Fruit fly (Drosophila melanogaster) whole organism, embryonic: ENCODE data around the gene CG3036.
A peak's percentile ranks its signal among the peaks of the same experiment; 100 is the strongest.

ENCODE experiments used
- Antp ChIP-seq: fragments of 200-800 bp; sonication (Bioruptor generic); optimal IDR thresholded peaks from 3 replicates; lab custom pipeline; 2016; ENCODE audit warnings: missing biosample characterization, missing genetic modification characterization
- Bteb2 ChIP-seq: fragments of 200-800 bp; sonication (Bioruptor generic); optimal IDR thresholded peaks from 2 replicates; lab custom pipeline; 2016; ENCODE audit warnings: missing biosample characterization, missing genetic modification characterization
- CG11504 ChIP-seq: fragments of 200-800 bp; sonication (Bioruptor generic); optimal IDR thresholded peaks from 3 replicates; lab custom pipeline; 2019; ENCODE audit warnings: missing biosample characterization, mild to moderate bottlenecking, missing genetic modification characterization, moderate library complexity
- CG15073 ChIP-seq: fragments of 200-800 bp; sonication (Bioruptor generic); optimal IDR thresholded peaks from 2 replicates; lab custom pipeline; 2016; ENCODE audit warnings: missing biosample characterization, missing genetic modification characterization
- CG16779 ChIP-seq: fragments of 200-800 bp; sonication (Bioruptor generic); IDR thresholded peaks from 2 replicates; pipeline ENCODE4 v1.3.6; 2022; ENCODE audit warnings: missing biosample characterization, missing genetic modification characterization
- CG17385 ChIP-seq: fragments of 200-800 bp; sonication (Bioruptor generic); optimal IDR thresholded peaks from 3 replicates; lab custom pipeline; 2018; ENCODE audit warnings: missing biosample characterization, mild to moderate bottlenecking, missing genetic modification characterization
- CG17912 ChIP-seq: fragments of 200-800 bp; sonication (Bioruptor generic); optimal IDR thresholded peaks from 2 replicates; lab custom pipeline; 2018; ENCODE audit warnings: missing biosample characterization, mild to moderate bottlenecking, missing genetic modification characterization
- CG1792 ChIP-seq: fragments of 200-800 bp; sonication (Bioruptor generic); optimal IDR thresholded peaks from 2 replicates; lab custom pipeline; 2016; ENCODE audit warnings: missing biosample characterization, missing genetic modification characterization
- CG31441 ChIP-seq: fragments of 200-800 bp; sonication (Bioruptor generic); IDR thresholded peaks from 2 replicates; pipeline ENCODE4 v1.3.6; 2022; ENCODE audit warnings: missing biosample characterization, missing genetic modification characterization
- CG32767 ChIP-seq: fragments of 200-800 bp; sonication (Bioruptor generic); IDR thresholded peaks from 2 replicates; pipeline ENCODE4 v1.3.6; 2022; ENCODE audit warnings: missing biosample characterization, missing genetic modification characterization
- CG3281 ChIP-seq: fragments of 200-800 bp; sonication (Bioruptor generic); optimal IDR thresholded peaks from 3 replicates; lab custom pipeline; 2017; ENCODE audit warnings: missing biosample characterization, mild to moderate bottlenecking, missing genetic modification characterization
- CG4282 ChIP-seq: fragments of 200-800 bp; sonication (Bioruptor generic); optimal IDR thresholded peaks from 2 replicates; lab custom pipeline; 2016; ENCODE audit warnings: missing biosample characterization, missing genetic modification characterization
- CG7786 ChIP-seq: fragments of 200-800 bp; sonication (Bioruptor generic); optimal IDR thresholded peaks from 2 replicates; lab custom pipeline; 2016; ENCODE audit warnings: missing biosample characterization, missing genetic modification characterization
- CG7987 ChIP-seq: fragments of 200-800 bp; sonication (Bioruptor generic); optimal IDR thresholded peaks from 2 replicates; lab custom pipeline; 2018; ENCODE audit warnings: missing biosample characterization, mild to moderate bottlenecking, missing genetic modification characterization, moderate library complexity
- Dp ChIP-seq: fragments of 200-800 bp; sonication (Bioruptor generic); optimal IDR thresholded peaks from 2 replicates; lab custom pipeline; 2018; ENCODE audit warnings: missing biosample characterization, mild to moderate bottlenecking, missing genetic modification characterization, moderate library complexity
- HHEX ChIP-seq: fragments of 200-800 bp; sonication (Bioruptor generic); optimal IDR thresholded peaks from 3 replicates; lab custom pipeline; 2017; ENCODE audit warnings: missing biosample characterization, mild to moderate bottlenecking, missing genetic modification characterization, missing genetic modification reagents
- Hey ChIP-seq: fragments of 200-800 bp; sonication (Bioruptor generic); optimal IDR thresholded peaks from 3 replicates; lab custom pipeline; 2018; ENCODE audit warnings: missing biosample characterization, mild to moderate bottlenecking, missing genetic modification characterization
- Hr3 ChIP-seq: fragments of 200-800 bp; sonication (Bioruptor generic); optimal IDR thresholded peaks from 3 replicates; lab custom pipeline; 2016; ENCODE audit warnings: missing biosample characterization, missing genetic modification characterization
- MBD-R2 ChIP-seq: fragments of 200-800 bp; sonication (Bioruptor generic); IDR thresholded peaks from 2 replicates; pipeline ENCODE4 v1.3.6; 2022; ENCODE audit warnings: missing biosample characterization, missing genetic modification characterization
- Max ChIP-seq: fragments of 200-800 bp; sonication (Bioruptor generic); optimal IDR thresholded peaks from 2 replicates; lab custom pipeline; 2016; ENCODE audit warnings: missing biosample characterization, mild to moderate bottlenecking, missing genetic modification characterization
- NFAT ChIP-seq: fragments of 200-800 bp; sonication (Bioruptor generic); IDR thresholded peaks from 2 replicates; pipeline ENCODE4 v1.3.6; 2022; ENCODE audit warnings: missing biosample characterization, missing genetic modification characterization
- Sin3A ChIP-seq: fragments of >200 bp; optimal IDR thresholded peaks from 2 replicates; lab custom pipeline; 2018
- Sox102F ChIP-seq: fragments of 200-800 bp; sonication (Bioruptor generic); optimal IDR thresholded peaks from 2 replicates; lab custom pipeline; 2018; ENCODE audit warnings: missing biosample characterization, mild to moderate bottlenecking, missing genetic modification characterization, moderate library complexity
- Sry-δ ChIP-seq: fragments of 200-800 bp; sonication (Bioruptor generic); optimal IDR thresholded peaks from 2 replicates; lab custom pipeline; 2016; ENCODE audit warnings: missing biosample characterization, missing genetic modification characterization
- Stat92E ChIP-seq, 3 experiments: fragments of >200 bp in 2 of 3; fragments of 200-800 bp in 1 of 3; sonication (Bioruptor generic) in 1 of 3; optimal IDR thresholded peaks; 2 replicates each; lab custom pipeline; 2017 to 2019; ENCODE audit warnings: missing biosample characterization in 3 of 3, missing genetic modification characterization in 3 of 3, mild to moderate bottlenecking in 1 of 3, moderate library complexity in 1 of 3
- Usf ChIP-seq: fragments of 200-800 bp; sonication (Bioruptor generic); optimal IDR thresholded peaks from 2 replicates; lab custom pipeline; 2017; ENCODE audit warnings: missing genotype, missing biosample characterization, missing genetic modification characterization
- Xrp1 ChIP-seq: fragments of 200-800 bp; sonication (Bioruptor generic); IDR thresholded peaks from 2 replicates; pipeline ENCODE4 v1.3.6; 2022; ENCODE audit warnings: missing biosample characterization, missing genetic modification characterization
- ase ChIP-seq: fragments of 200-800 bp; sonication (Bioruptor generic); IDR thresholded peaks from 3 replicates; pipeline ENCODE4 v1.3.6; 2022; ENCODE audit warnings: missing biosample characterization, missing genetic modification characterization
- bsh ChIP-seq, 2 experiments: fragments of 200-800 bp; sonication (Bioruptor generic); optimal IDR thresholded peaks; 2 replicates each; lab custom pipeline; 2017 to 2018; ENCODE audit warnings: mild to moderate bottlenecking in 2 of 2, missing biosample characterization in 2 of 2, missing genetic modification characterization in 2 of 2, moderate library complexity in 1 of 2
- cas ChIP-seq: fragments of 200-800 bp; sonication (Bioruptor generic); IDR thresholded peaks from 2 replicates; pipeline ENCODE4 v1.3.6; 2022; ENCODE audit warnings: missing biosample characterization, missing genetic modification characterization
- dmrt99B ChIP-seq: fragments of 200-800 bp; sonication (Bioruptor generic); optimal IDR thresholded peaks from 2 replicates; lab custom pipeline; 2018; ENCODE audit warnings: missing biosample characterization, mild to moderate bottlenecking, missing genetic modification characterization, moderate library complexity
- esg ChIP-seq: fragments of 200-800 bp; sonication (Bioruptor generic); conservative IDR thresholded peaks from 2 replicates; pipeline ENCODE4 v1.3.6; 2022; ENCODE audit warnings: missing biosample characterization, missing genetic modification characterization
- gfzf ChIP-seq: fragments of 200-800 bp; sonication (Bioruptor generic); optimal IDR thresholded peaks from 2 replicates; lab custom pipeline; 2016; ENCODE audit warnings: missing biosample characterization, mild to moderate bottlenecking, missing genetic modification characterization, moderate library complexity
- ind ChIP-seq: fragments of 200-800 bp; sonication (Bioruptor generic); optimal IDR thresholded peaks from 3 replicates; lab custom pipeline; 2016; ENCODE audit warnings: missing biosample characterization, missing genetic modification characterization
- jing ChIP-seq: fragments of 200-800 bp; sonication (Bioruptor generic); optimal IDR thresholded peaks from 2 replicates; lab custom pipeline; 2018; ENCODE audit warnings: missing biosample characterization, mild to moderate bottlenecking, missing genetic modification characterization
- klu ChIP-seq: fragments of 200-800 bp; sonication (Bioruptor generic); IDR thresholded peaks from 2 replicates; pipeline ENCODE4 v1.3.6; 2022; ENCODE audit warnings: missing biosample characterization, missing genetic modification characterization
- kni ChIP-seq: fragments of 200-800 bp; sonication (Bioruptor generic); optimal IDR thresholded peaks from 3 replicates; lab custom pipeline; 2017; ENCODE audit warnings: mild to moderate bottlenecking, missing biosample characterization, missing genetic modification reagents, missing genetic modification characterization
- lola ChIP-seq, 3 experiments: fragments of >200 bp in 2 of 3; fragments of 200-800 bp in 1 of 3; sonication (Bioruptor generic) in 1 of 3; optimal IDR thresholded peaks; 2 replicates each; lab custom pipeline; 2017 to 2019; ENCODE audit warnings: missing biosample characterization in 3 of 3, missing genetic modification characterization in 3 of 3, mild to moderate bottlenecking in 1 of 3, moderate library complexity in 1 of 3
- nom ChIP-seq: fragments of 200-800 bp; sonication (Bioruptor generic); optimal IDR thresholded peaks from 2 replicates; lab custom pipeline; 2017; ENCODE audit warnings: missing biosample characterization, missing genetic modification characterization, mild to moderate bottlenecking, moderate library complexity, missing genetic modification reagents
- org-1 ChIP-seq: fragments of 200-800 bp; sonication (Bioruptor generic); optimal IDR thresholded peaks from 2 replicates; lab custom pipeline; 2017; ENCODE audit warnings: missing biosample characterization, missing genetic modification characterization
- pnt ChIP-seq: fragments of 200-800 bp; sonication (Bioruptor generic); optimal IDR thresholded peaks from 3 replicates; lab custom pipeline; 2016; ENCODE audit warnings: missing biosample characterization, missing genetic modification characterization
- sc ChIP-seq, 3 experiments: fragments of >200 bp in 2 of 3; fragments of 200-800 bp in 1 of 3; sonication (Bioruptor generic) in 1 of 3; optimal IDR thresholded peaks; 2 replicates in 2 of 3; 3 replicates in 1 of 3; lab custom pipeline; 2017; ENCODE audit warnings: mild to moderate bottlenecking in 1 of 3, missing biosample characterization in 1 of 3, missing genetic modification characterization in 1 of 3, missing genetic modification reagents in 1 of 3
- shn ChIP-seq: fragments of 200-800 bp; sonication (Bioruptor generic); optimal IDR thresholded peaks from 3 replicates; lab custom pipeline; 2016; ENCODE audit warnings: missing biosample characterization, missing genetic modification characterization
- slp2 ChIP-seq: fragments of 200-800 bp; sonication (Bioruptor generic); optimal IDR thresholded peaks from 2 replicates; lab custom pipeline; 2016; ENCODE audit warnings: missing biosample characterization, missing genetic modification characterization
- stc ChIP-seq: fragments of 200-800 bp; sonication (Bioruptor generic); IDR thresholded peaks from 2 replicates; pipeline ENCODE4 v1.3.6; 2022; ENCODE audit warnings: missing biosample characterization, missing genetic modification characterization
- tap ChIP-seq: fragments of 200-800 bp; optimal IDR thresholded peaks from 3 replicates; lab custom pipeline; 2019; ENCODE audit warnings: missing biosample characterization, mild to moderate bottlenecking, missing genetic modification characterization, moderate library complexity
- trh ChIP-seq: fragments of 200-800 bp; sonication (Bioruptor generic); optimal IDR thresholded peaks from 2 replicates; lab custom pipeline; 2016; ENCODE audit warnings: missing biosample characterization, missing genetic modification characterization
- unpg ChIP-seq: fragments of 200-800 bp; sonication (Bioruptor generic); optimal IDR thresholded peaks from 3 replicates; lab custom pipeline; 2018; ENCODE audit warnings: missing biosample characterization, mild to moderate bottlenecking, missing genetic modification characterization, moderate library complexity
- zen ChIP-seq: fragments of 200-800 bp; sonication (Bioruptor generic); optimal IDR thresholded peaks from 3 replicates; lab custom pipeline; 2018; ENCODE audit warnings: missing biosample characterization, mild to moderate bottlenecking, missing genetic modification characterization, moderate library complexity

Gene CG3036

dm6 chr2L:4906546-4907250 is 14.8 kb downstream of the CG3036 start, which contains the start of gene snsl (continued):
- TF ChIP-seq Dp (no peak), Hey (no peak), trh (GFP tag; lab: Kevin White, UChicago) (no peak), stc (0 out of 2 replicates have a peak, but pooled peaks have one; percentile 47), bsh (GFP tag; optimal IDR thresholded peaks at IDR 0.05; lab: Kevin White, UChicago) (peak in 1 of 2 experiments; percentile 25), CG11504 (tag; lab: Kevin White, UChicago) (peak; percentile 90), CG7987 (GFP tag; lab: Kevin White, UChicago) (no peak), CG16779 (GFP tag; lab: Robert Waterston, UW) (no peak), CG17385 (GFP tag; lab: Kevin White, UChicago) (peak; percentile 71), pnt (GFP tag; lab: Kevin White, UChicago) (no peak), Sry-δ (GFP tag; lab: Kevin White, UChicago) (no peak), lola (GFP tag; optimal IDR thresholded peaks at IDR 0.05; lab: Kevin White, UChicago) (peak in 1 of 3 experiments; percentile 52), ind (GFP tag; lab: Kevin White, UChicago) (peak; percentile 0), CG32767 (GFP tag; lab: Robert Waterston, UW) (peak; percentile 27; the same call in 1 of the 2 replicates), jing (no peak), shn (GFP tag; lab: Kevin White, UChicago) (no peak), CG17912 (GFP tag; lab: Kevin White, UChicago) (no peak), CG4282 (GFP tag; lab: Kevin White, UChicago) (no peak), CG7786 (no peak), slp2 (no peak), CG3281 (GFP tag; lab: Kevin White, UChicago) (peak; percentile 41), Sox102F (GFP tag; lab: Kevin White, UChicago) (peak; percentile 80), NFAT (GFP tag; lab: Robert Waterston, UW) (no peak), nom (GFP tag; lab: Kevin White, UChicago) (peak; percentile 62), CG31441 (GFP tag; lab: Robert Waterston, UW) (peak; percentile 84), Usf (GFP tag; lab: Kevin White, UChicago) (no peak), Antp (no peak), Hr3 (GFP tag; lab: Kevin White, UChicago) (peak; percentile 55), CG15073 (no peak), sc (optimal IDR thresholded peaks at IDR 0.05; lab: Kevin White, UChicago) (no peak), sc (GFP tag; optimal IDR thresholded peaks at IDR 0.05; lab: Kevin White, UChicago) (no peak), kni (GFP tag; lab: Kevin White, UChicago) (no peak), Bteb2 (GFP tag; lab: Kevin White, UChicago) (no peak), Xrp1 (GFP tag; lab: Robert Waterston, UW) (peak; percentile 36; the same call in 1 of the 2 replicates), Sin3A (lab: Kevin White, UChicago) (no peak), HHEX (GFP tag; lab: Kevin White, UChicago) (peak; percentile 23), unpg (peak; percentile 52), Max (GFP tag; lab: Kevin White, UChicago) (no peak), dmrt99B (tag; lab: Kevin White, UChicago) (peak; percentile 89), gfzf (GFP tag; lab: Kevin White, UChicago) (no peak), ase (GFP tag; lab: Robert Waterston, UW) (peak; percentile 41; the same call in 1 of the 3 replicates), org-1 (GFP tag; lab: Kevin White, UChicago) (peak; percentile 53), MBD-R2 (peak; percentile 21; the same call in 1 of the 2 replicates), cas (GFP tag; lab: Robert Waterston, UW) (no peak), CG1792 (GFP tag; lab: Kevin White, UChicago) (no peak), esg (GFP tag; lab: Robert Waterston, UW) (no peak), zen (tag; lab: Kevin White, UChicago) (no peak), tap (peak; percentile 64), klu (GFP tag; lab: Robert Waterston, UW) (0 out of 2 replicates have a peak, but pooled peaks have one; percentile 21), Stat92E (GFP tag; optimal IDR thresholded peaks at IDR 0.05; lab: Kevin White, UChicago) (no peak)
